Worm (Caenorhabditis elegans) whole organism, early embryonic: Measurements from ENCODE around the gene Y66D12A.21.

Experiments used
- B0310.2 ChIP-seq: sonication (generic microtip); optimal IDR thresholded peaks from 2 replicates; lab custom pipeline; 2016; ENCODE audit warnings: mild to moderate bottlenecking, missing genetic modification characterization, missing compliant biosample characterization
- F13C5.2 ChIP-seq: sonication (generic microtip); optimal IDR thresholded peaks from 2 replicates; lab custom pipeline; 2017; ENCODE audit warnings: mild to moderate bottlenecking, missing genetic modification characterization, inconsistent platforms, missing compliant biosample characterization
- aly-1 ChIP-seq: sonication (generic microtip); optimal IDR thresholded peaks from 2 replicates; lab custom pipeline; 2016; ENCODE audit warnings: missing genetic modification characterization, missing compliant biosample characterization
- ama-1 ChIP-seq: fragments of 150-350 bp; optimal IDR thresholded peaks from 2 replicates; lab custom pipeline; 2014
- ceh-13 ChIP-seq: fragments of 200-800 bp; sonication (Bioruptor generic); optimal IDR thresholded peaks from 2 replicates; lab custom pipeline; 2018; ENCODE audit warnings: mild to moderate bottlenecking, missing genetic modification characterization, missing compliant biosample characterization
- ceh-36 ChIP-seq: sonication (generic microtip); optimal IDR thresholded peaks from 2 replicates; lab custom pipeline; 2016; ENCODE audit warnings: missing genetic modification characterization, inconsistent platforms, missing compliant biosample characterization
- ets-7 ChIP-seq: sonication (generic microtip); optimal IDR thresholded peaks from 2 replicates; lab custom pipeline; 2016; ENCODE audit warnings: missing genotype, missing genetic modification characterization, missing compliant biosample characterization
- flt-1 ChIP-seq: fragments of 200-800 bp; sonication (Bioruptor generic); IDR thresholded peaks from 2 replicates; pipeline ENCODE4 v1.3.6; 2022; ENCODE audit warnings: missing genetic modification characterization, missing compliant biosample characterization
- hmbx-1 ChIP-seq: sonication (generic microtip); optimal IDR thresholded peaks from 2 replicates; lab custom pipeline; 2016; ENCODE audit warnings: mild to moderate bottlenecking, missing genetic modification characterization, missing compliant biosample characterization
- hmg-4 ChIP-seq: fragments of 200-800 bp; sonication (Bioruptor generic); optimal IDR thresholded peaks from 2 replicates; lab custom pipeline; 2018; ENCODE audit warnings: mild to moderate bottlenecking, missing genetic modification characterization, missing compliant biosample characterization
- hnd-1 ChIP-seq: sonication (generic microtip); optimal IDR thresholded peaks from 2 replicates; lab custom pipeline; 2016; ENCODE audit warnings: missing genetic modification characterization, missing compliant biosample characterization
- pes-1 ChIP-seq: fragments of 200-800 bp; sonication (Bioruptor generic); IDR thresholded peaks from 2 replicates; pipeline ENCODE4 v1.3.6; 2022; ENCODE audit warnings: missing genetic modification reagents, missing genetic modification characterization, missing compliant biosample characterization
- scrt-1 ChIP-seq: fragments of 200-800 bp; sonication (Bioruptor generic); IDR thresholded peaks from 2 replicates; pipeline ENCODE4 v1.3.6; 2022; ENCODE audit warnings: missing genetic modification characterization, missing compliant biosample characterization
- sea-1 ChIP-seq: fragments of 200-800 bp; sonication (Bioruptor generic); conservative IDR thresholded peaks from 2 replicates; pipeline ENCODE4 v1.3.6; 2022; ENCODE audit warnings: missing genetic modification characterization, missing compliant biosample characterization
- tbx-11 ChIP-seq: fragments of 200-800 bp; sonication (Bioruptor generic); IDR thresholded peaks from 2 replicates; pipeline ENCODE4 v1.3.6; 2022; ENCODE audit warnings: missing genetic modification characterization, missing compliant biosample characterization
- tbx-37 ChIP-seq: fragments of 200-800 bp; sonication (Bioruptor generic); conservative IDR thresholded peaks from 2 replicates; pipeline ENCODE4 v1.3.6; 2022; ENCODE audit warnings: missing genetic modification reagents, missing genetic modification characterization, missing compliant biosample characterization
- tra-4 ChIP-seq: sonication (generic microtip); optimal IDR thresholded peaks from 2 replicates; lab custom pipeline; 2017; ENCODE audit warnings: missing genetic modification characterization, missing compliant biosample characterization

Gene Y66D12A.21

DNA sequence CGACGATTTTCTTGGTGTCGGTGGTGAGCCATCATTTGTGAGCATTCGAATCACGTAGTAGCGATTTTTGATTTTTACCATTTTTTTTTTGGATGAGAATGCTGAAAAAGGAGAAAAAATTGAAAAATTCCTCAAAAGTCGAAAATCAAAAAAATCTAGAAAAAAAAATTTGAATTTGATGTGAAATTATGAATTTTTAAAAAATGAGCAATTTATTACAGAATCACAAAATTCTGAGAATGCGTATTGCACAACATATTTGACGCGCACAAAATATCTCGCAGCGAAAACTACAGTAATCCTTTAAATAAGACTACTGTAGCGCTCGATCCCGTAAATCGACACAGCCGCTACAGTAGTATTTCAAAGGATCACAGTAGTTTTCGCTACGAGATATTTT, 17.9 kb downstream of the Y66D12A.21 start, which contains the start of gene popl-5:
popl-5 (minus strand) TSS at position 101 of the 400 bp plus-strand sequence.
- TF ChIP-seq F13C5.2 (tag; lab: Kevin White, UChicago): no peak
- no peak for TF ChIP-seq scrt-1 (GFP tag; lab: Robert Waterston, UW)
- TF ChIP-seq ceh-36 (tag; lab: Kevin White, UChicago): no peak
- no peak for TF ChIP-seq B0310.2
- no peak for TF ChIP-seq hnd-1 (tag; lab: Kevin White, UChicago)
- TF ChIP-seq flt-1 (GFP tag; lab: Robert Waterston, UW): no peak
- no peak for TF ChIP-seq tbx-11 (GFP tag; lab: Robert Waterston, UW)
- no peak for TF ChIP-seq ets-7 (tag; lab: Kevin White, UChicago)
- no peak for TF ChIP-seq ama-1 (lab: Kevin White, UChicago)
- no peak for TF ChIP-seq pes-1 (GFP tag; lab: Robert Waterston, UW)
- no peak for TF ChIP-seq hmbx-1
- TF ChIP-seq tbx-37 (GFP tag; lab: Robert Waterston, UW): no peak
- no peak for TF ChIP-seq sea-1
- no peak for TF ChIP-seq aly-1 (tag; lab: Kevin White, UChicago)
- TF ChIP-seq ceh-13 (GFP tag; lab: Kevin White, UChicago): no peak

DNA sequence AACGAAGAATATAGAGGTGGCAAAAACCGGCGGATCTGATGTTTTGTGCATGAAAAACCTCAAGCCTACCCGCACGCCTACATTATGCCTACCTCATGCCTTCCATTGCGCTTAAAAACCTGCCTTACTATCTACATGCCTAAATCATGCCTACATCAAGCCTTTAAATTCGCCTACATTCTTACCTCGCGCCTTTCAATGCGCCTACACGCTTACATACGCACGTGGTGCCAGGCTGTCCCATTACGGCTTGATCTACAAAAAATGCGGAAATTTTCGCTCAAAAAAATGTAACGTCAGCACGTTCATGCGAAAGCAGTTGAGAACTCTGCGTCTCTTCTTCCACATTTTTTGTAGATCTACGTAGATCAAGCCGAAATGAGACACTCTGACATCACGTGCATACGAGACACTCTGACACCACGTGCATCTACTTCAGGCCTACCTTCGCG, 20.9 kb downstream of the Y66D12A.21 start, which contains the start of gene fbxa-220:
fbxa-220 (minus strand) TSS at position 51 of the 452 bp plus-strand sequence.
- no peak for TF ChIP-seq ets-7 (tag; lab: Kevin White, UChicago)
- TF ChIP-seq sea-1: no peak
- TF ChIP-seq tbx-37 (GFP tag; lab: Robert Waterston, UW): no peak
- no peak for TF ChIP-seq flt-1 (GFP tag; lab: Robert Waterston, UW)
- TF ChIP-seq hmg-4: no peak
- TF ChIP-seq hnd-1 (tag; lab: Kevin White, UChicago): no peak
- TF ChIP-seq B0310.2: no peak
- no peak for TF ChIP-seq ceh-13 (GFP tag; lab: Kevin White, UChicago)
- TF ChIP-seq pes-1 (GFP tag; lab: Robert Waterston, UW): no peak
- TF ChIP-seq ama-1 (lab: Kevin White, UChicago): no peak
- no peak for TF ChIP-seq scrt-1 (GFP tag; lab: Robert Waterston, UW)
- no peak for TF ChIP-seq hmbx-1
- no peak for TF ChIP-seq ceh-36 (tag; lab: Kevin White, UChicago)
- no peak for TF ChIP-seq aly-1 (tag; lab: Kevin White, UChicago)
- TF ChIP-seq tra-4 (tag; lab: Kevin White, UChicago): no peak
- TF ChIP-seq F13C5.2 (tag; lab: Kevin White, UChicago): no peak
- no peak for TF ChIP-seq tbx-11 (GFP tag; lab: Robert Waterston, UW)

ce11 chrIII:11481309-11481845, 23.7 kb downstream of the Y66D12A.21 start:
- TF ChIP-seq ama-1 (lab: Kevin White, UChicago) (no peak), ceh-13 (GFP tag; lab: Kevin White, UChicago) (no peak), F13C5.2 (tag; lab: Kevin White, UChicago) (no peak), sea-1 (no peak), B0310.2 (no peak), scrt-1 (GFP tag; lab: Robert Waterston, UW) (no peak), hnd-1 (tag; lab: Kevin White, UChicago) (no peak)

ce11 chrIII:11478468-11479363, 26.4 kb downstream of the Y66D12A.21 start:
- no peak for TF ChIP-seq sea-1
- no peak for TF ChIP-seq aly-1 (tag; lab: Kevin White, UChicago)
- no peak for TF ChIP-seq tra-4 (tag; lab: Kevin White, UChicago)
- TF ChIP-seq tbx-37 (GFP tag; lab: Robert Waterston, UW): no peak

ce11 chrIII:11477307-11477706, 27.8 kb downstream of the Y66D12A.21 start:
- TF ChIP-seq aly-1 (tag; lab: Kevin White, UChicago): no peak
- no peak for TF ChIP-seq ets-7 (tag; lab: Kevin White, UChicago)
- no peak for TF ChIP-seq ceh-36 (tag; lab: Kevin White, UChicago)
- peak; percentile 31; the same call in 1 of the 2 replicates for TF ChIP-seq scrt-1 (GFP tag; lab: Robert Waterston, UW)

DNA sequence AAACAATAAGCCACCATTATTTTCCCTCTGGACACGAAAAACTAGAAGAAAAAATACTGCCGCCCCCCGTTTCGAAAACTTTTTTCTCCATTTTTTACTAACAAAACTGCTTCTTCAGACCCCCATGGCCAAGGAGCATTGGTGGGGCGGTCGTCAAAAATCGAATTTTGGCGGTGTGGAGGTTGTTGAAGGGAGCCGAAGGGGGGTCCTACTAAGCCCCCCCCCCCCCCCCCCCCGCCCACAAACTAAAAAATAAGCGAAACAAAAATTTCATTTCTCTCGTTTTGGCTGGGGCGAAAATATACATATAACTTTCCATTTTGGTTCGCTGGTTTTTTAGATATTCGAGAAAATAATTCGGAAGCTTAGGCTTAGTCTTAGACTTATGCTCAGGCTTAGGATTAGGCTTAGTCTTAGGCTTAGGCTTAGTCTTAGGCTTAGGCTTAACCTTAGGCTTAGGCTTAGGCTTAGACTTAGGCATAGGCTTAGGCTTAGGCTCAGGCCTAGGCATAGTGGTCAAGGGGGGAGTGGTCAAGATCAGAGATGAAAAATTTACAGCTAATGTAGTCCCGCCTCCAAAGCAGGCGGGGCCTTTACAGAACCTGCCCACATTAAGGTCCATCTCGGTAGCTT, 30.3 kb downstream of the Y66D12A.21 start:
- TF ChIP-seq ceh-36 (tag; lab: Kevin White, UChicago) (peak; percentile 79), ceh-13 (GFP tag; lab: Kevin White, UChicago) (no peak)

DNA sequence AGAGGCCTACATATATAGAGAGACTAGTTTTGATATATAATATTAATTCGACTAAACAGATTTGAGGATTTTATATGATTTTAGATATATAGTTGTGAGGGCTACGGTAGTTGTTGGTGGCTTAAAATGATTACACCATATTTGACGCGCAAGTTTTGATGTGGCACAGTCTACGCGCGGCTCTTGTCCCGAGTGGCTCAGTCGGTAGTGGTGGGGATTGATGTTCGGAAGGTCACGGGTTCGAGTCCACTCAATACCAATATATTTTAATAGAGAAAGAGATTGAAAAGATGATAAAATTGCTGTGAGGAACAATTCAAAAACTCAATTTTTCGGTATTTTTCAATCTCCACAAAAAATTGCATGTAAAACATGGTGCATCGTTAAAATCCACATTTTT, 32.2 kb downstream of the Y66D12A.21 start:
- no peak for TF ChIP-seq hmg-4
- TF ChIP-seq ets-7 (tag; lab: Kevin White, UChicago): no peak
- no peak for TF ChIP-seq hnd-1 (tag; lab: Kevin White, UChicago)
- TF ChIP-seq hmbx-1: no peak
- TF ChIP-seq B0310.2: no peak
